Fruit fly (Drosophila melanogaster) whole organism, embryonic: ENCODE data around the gene asl.
A peak's percentile ranks its signal among the peaks of the same experiment; 100 is the strongest.

Source experiments
- BEAF-32 ChIP-seq: fragments of 200-800 bp; sonication (Bioruptor generic); optimal IDR thresholded peaks from 3 replicates; lab custom pipeline; 2017; ENCODE audit warnings: missing biosample characterization, missing genetic modification characterization, mild to moderate bottlenecking, moderate library complexity, missing genetic modification reagents
- Bdp1 ChIP-seq: fragments of 200-800 bp; sonication (Bioruptor generic); optimal IDR thresholded peaks from 3 replicates; lab custom pipeline; 2016; ENCODE audit warnings: missing biosample characterization, missing genetic modification characterization
- Bgb ChIP-seq: fragments of 200-800 bp; sonication (Bioruptor generic); IDR thresholded peaks from 2 replicates; pipeline ENCODE4 v1.3.6; 2022; ENCODE audit warnings: missing biosample characterization, missing genetic modification characterization; ENCODE audit not compliant: partially characterized antibody
- CG10267 ChIP-seq: fragments of 200-800 bp; sonication (Bioruptor generic); optimal IDR thresholded peaks from 2 replicates; lab custom pipeline; 2018; ENCODE audit warnings: missing biosample characterization, mild to moderate bottlenecking, missing genetic modification characterization, moderate library complexity
- CG10321 ChIP-seq: fragments of 200-800 bp; sonication (Bioruptor generic); IDR thresholded peaks from 2 replicates; pipeline ENCODE4 v1.3.6; 2022; ENCODE audit warnings: missing biosample characterization, missing genetic modification characterization
- CG10979 ChIP-seq: fragments of 200-800 bp; sonication (Bioruptor generic); optimal IDR thresholded peaks from 2 replicates; lab custom pipeline; 2018; ENCODE audit warnings: missing biosample characterization, mild to moderate bottlenecking, missing genetic modification characterization, moderate library complexity
- CG12219 ChIP-seq: fragments of 200-800 bp; sonication (Bioruptor generic); optimal IDR thresholded peaks from 3 replicates; lab custom pipeline; 2018; ENCODE audit warnings: missing biosample characterization, mild to moderate bottlenecking, missing genetic modification characterization
- CG1603 ChIP-seq: fragments of 200-800 bp; sonication (Bioruptor generic); optimal IDR thresholded peaks from 2 replicates; lab custom pipeline; 2019; ENCODE audit warnings: missing biosample characterization, mild to moderate bottlenecking, missing genetic modification characterization, moderate library complexity
- CG16863 ChIP-seq: fragments of 200-800 bp; sonication (Bioruptor generic); optimal IDR thresholded peaks from 3 replicates; lab custom pipeline; 2016; ENCODE audit warnings: missing biosample characterization, missing genetic modification characterization
- CG31224 ChIP-seq: fragments of 200-800 bp; sonication (Bioruptor generic); IDR thresholded peaks from 2 replicates; pipeline ENCODE4 v1.3.6; 2022; ENCODE audit warnings: missing biosample characterization, missing genetic modification characterization
- CG4854 ChIP-seq: fragments of 200-800 bp; sonication (Bioruptor generic); optimal IDR thresholded peaks from 2 replicates; lab custom pipeline; 2016; ENCODE audit warnings: missing biosample characterization, missing genetic modification characterization, inconsistent platforms
- CG6272 ChIP-seq: fragments of 200-800 bp; sonication (Bioruptor generic); IDR thresholded peaks from 2 replicates; pipeline ENCODE4 v1.3.6; 2022; ENCODE audit warnings: missing biosample characterization, missing genetic modification characterization
- CG6689 ChIP-seq: fragments of 200-800 bp; sonication (Bioruptor generic); IDR thresholded peaks from 2 replicates; pipeline ENCODE4 v1.3.6; 2022; ENCODE audit warnings: missing biosample characterization, missing genetic modification characterization
- Dll ChIP-seq: fragments of 200-800 bp; sonication (Bioruptor generic); IDR thresholded peaks from 4 replicates; pipeline ENCODE4 v1.3.6; 2022; ENCODE audit warnings: missing biosample characterization, missing genetic modification characterization; ENCODE audit not compliant: partially characterized antibody
- E2f2 ChIP-seq: fragments of 200-800 bp; sonication (Bioruptor generic); IDR thresholded peaks from 2 replicates; pipeline ENCODE4 v1.3.6; 2022; ENCODE audit warnings: missing biosample characterization, missing genetic modification characterization
- Eip74EF ChIP-seq, 2 experiments: fragments of 200-800 bp in 1 of 2; fragments of >200 bp in 1 of 2; sonication (Bioruptor generic) in 1 of 2; optimal IDR thresholded peaks; 2 replicates each; lab custom pipeline; 2017 to 2019; ENCODE audit warnings: missing biosample characterization in 2 of 2, missing genetic modification characterization in 2 of 2, mild to moderate bottlenecking in 1 of 2, moderate library complexity in 1 of 2
- HmgZ ChIP-seq: fragments of 200-800 bp; sonication (Bioruptor generic); optimal IDR thresholded peaks from 2 replicates; lab custom pipeline; 2018; ENCODE audit warnings: missing biosample characterization, mild to moderate bottlenecking, missing genetic modification characterization
- Hr3 ChIP-seq: fragments of 200-800 bp; sonication (Bioruptor generic); optimal IDR thresholded peaks from 3 replicates; lab custom pipeline; 2016; ENCODE audit warnings: missing biosample characterization, missing genetic modification characterization
- Hr39 ChIP-seq: fragments of >200 bp; optimal IDR thresholded peaks from 2 replicates; lab custom pipeline; 2017
- Kr ChIP-seq: fragments of 200-800 bp; sonication (Bioruptor generic); optimal IDR thresholded peaks from 2 replicates; lab custom pipeline; 2017; ENCODE audit warnings: missing biosample characterization, mild to moderate bottlenecking, missing genetic modification characterization
- MBD-R2 ChIP-seq: fragments of 200-800 bp; sonication (Bioruptor generic); IDR thresholded peaks from 2 replicates; pipeline ENCODE4 v1.3.6; 2022; ENCODE audit warnings: missing biosample characterization, missing genetic modification characterization
- Myb ChIP-seq: fragments of 200-800 bp; sonication (Bioruptor generic); optimal IDR thresholded peaks from 2 replicates; lab custom pipeline; 2016; ENCODE audit warnings: missing biosample characterization, missing genetic modification characterization
- Nf-YA ChIP-seq: fragments of 200-800 bp; sonication (Bioruptor generic); IDR thresholded peaks from 2 replicates; pipeline ENCODE4 v1.3.6; 2022; ENCODE audit warnings: missing biosample characterization, missing genetic modification characterization
- Opbp ChIP-seq: fragments of 200-800 bp; sonication (Bioruptor generic); IDR thresholded peaks from 3 replicates; pipeline ENCODE4 v1.3.6; 2022; ENCODE audit warnings: missing biosample characterization, missing genetic modification characterization; ENCODE audit not compliant: partially characterized antibody
- Optix ChIP-seq: fragments of 200-800 bp; sonication (Bioruptor generic); IDR thresholded peaks from 3 replicates; pipeline ENCODE4 v1.3.6; 2022; ENCODE audit warnings: missing biosample characterization, missing genetic modification characterization
- Sry-δ ChIP-seq: fragments of 200-800 bp; sonication (Bioruptor generic); optimal IDR thresholded peaks from 2 replicates; lab custom pipeline; 2016; ENCODE audit warnings: missing biosample characterization, missing genetic modification characterization
- Ssrp ChIP-seq: fragments of 200-800 bp; sonication (Bioruptor generic); optimal IDR thresholded peaks from 2 replicates; lab custom pipeline; 2018; ENCODE audit warnings: missing biosample characterization, mild to moderate bottlenecking, missing genetic modification characterization, moderate library complexity
- Tbp ChIP-seq: fragments of >200 bp; optimal IDR thresholded peaks from 2 replicates; lab custom pipeline; 2018; ENCODE audit warnings: missing biosample characterization, missing genetic modification characterization
- YL-1 ChIP-seq: fragments of 200-800 bp; sonication (Bioruptor generic); optimal IDR thresholded peaks from 3 replicates; lab custom pipeline; 2017; ENCODE audit warnings: missing biosample characterization, mild to moderate bottlenecking, missing genetic modification characterization
- bcd ChIP-seq: fragments of 200-800 bp; sonication (Bioruptor generic); optimal IDR thresholded peaks from 2 replicates; lab custom pipeline; 2017; ENCODE audit warnings: missing biosample characterization, mild to moderate bottlenecking, missing genetic modification characterization
- crp ChIP-seq, 2 experiments: fragments of 200-800 bp; sonication (Bioruptor generic); optimal IDR thresholded peaks; 2 replicates in 1 of 2; 3 replicates in 1 of 2; lab custom pipeline; 2017; ENCODE audit warnings: missing biosample characterization in 2 of 2, missing genetic modification characterization in 2 of 2, mild to moderate bottlenecking in 1 of 2, moderate library complexity in 1 of 2
- dati ChIP-seq: fragments of 200-800 bp; sonication (Bioruptor generic); IDR thresholded peaks from 2 replicates; pipeline ENCODE4 v1.3.6; 2022; ENCODE audit warnings: missing biosample characterization, missing genetic modification characterization
- disco-r ChIP-seq: fragments of 200-800 bp; sonication (Bioruptor generic); optimal IDR thresholded peaks from 2 replicates; lab custom pipeline; 2016; ENCODE audit warnings: missing biosample characterization, missing genetic modification characterization
- ftz-f1 ChIP-seq: fragments of 200-800 bp; sonication (Bioruptor generic); optimal IDR thresholded peaks from 2 replicates; lab custom pipeline; 2016; ENCODE audit warnings: missing biosample characterization, missing genetic modification characterization
- insv ChIP-seq, 2 experiments: fragments of 200-800 bp; sonication (Bioruptor generic); optimal IDR thresholded peaks; 3 replicates each; lab custom pipeline; 2016 to 2018; ENCODE audit warnings: missing biosample characterization in 2 of 2, missing genetic modification characterization in 2 of 2
- pzg ChIP-seq: fragments of 200-800 bp; sonication (Bioruptor generic); optimal IDR thresholded peaks from 3 replicates; lab custom pipeline; 2018; ENCODE audit warnings: missing biosample characterization, mild to moderate bottlenecking, missing genetic modification characterization, moderate library complexity
- repo ChIP-seq: fragments of 200-800 bp; sonication (Bioruptor generic); optimal IDR thresholded peaks from 2 replicates; lab custom pipeline; 2016; ENCODE audit warnings: missing biosample characterization, missing genetic modification characterization
- rib ChIP-seq: fragments of 200-800 bp; sonication (Bioruptor generic); IDR thresholded peaks from 2 replicates; pipeline ENCODE4 v1.3.6; 2022; ENCODE audit warnings: missing biosample characterization, missing genetic modification characterization
- tio ChIP-seq: fragments of 200-800 bp; sonication (Bioruptor generic); optimal IDR thresholded peaks from 2 replicates; lab custom pipeline; 2017; ENCODE audit warnings: missing biosample characterization, missing genetic modification characterization, inconsistent platforms
- trem ChIP-seq: fragments of 200-800 bp; optimal IDR thresholded peaks from 3 replicates; lab custom pipeline; 2019; ENCODE audit warnings: missing biosample characterization, mild to moderate bottlenecking, missing genetic modification characterization, moderate library complexity
- tup ChIP-seq: fragments of 200-800 bp; sonication (Bioruptor generic); optimal IDR thresholded peaks from 2 replicates; lab custom pipeline; 2016; ENCODE audit warnings: missing biosample characterization, mild to moderate bottlenecking, missing genetic modification characterization, moderate library complexity
- twi ChIP-seq: fragments of 200-800 bp; optimal IDR thresholded peaks from 2 replicates; lab custom pipeline; 2019; ENCODE audit warnings: missing biosample characterization, mild to moderate bottlenecking, missing genetic modification characterization, moderate library complexity
- usp ChIP-seq: fragments of >200 bp; optimal IDR thresholded peaks from 2 replicates; lab custom pipeline; 2017; ENCODE audit warnings: missing biosample characterization, missing genetic modification characterization
- zen2 ChIP-seq: fragments of 200-800 bp; sonication (Bioruptor generic); IDR thresholded peaks from 3 replicates; pipeline ENCODE4 v1.3.6; 2022; ENCODE audit warnings: missing biosample characterization, missing genetic modification characterization; ENCODE audit not compliant: partially characterized antibody

asl gene

DNA sequence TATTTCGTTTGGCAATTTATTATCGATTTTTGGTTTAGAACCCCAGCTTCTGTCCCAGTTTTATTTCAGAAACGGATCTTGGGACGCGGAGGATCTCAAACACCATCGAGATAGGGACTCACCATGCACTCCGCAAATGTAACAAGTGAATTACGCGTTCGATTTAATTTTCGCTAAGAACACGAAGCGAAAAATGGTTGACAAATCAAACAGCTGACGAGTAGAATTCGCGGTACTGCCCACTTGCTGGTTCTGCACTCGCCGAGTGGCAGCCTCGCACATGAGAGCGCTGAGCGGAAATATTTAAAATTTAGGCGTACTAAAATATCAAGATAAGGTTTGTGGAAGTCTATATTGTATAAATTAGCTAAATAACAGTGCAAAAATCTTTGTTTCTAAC lies 42.9 kb downstream of the asl start, which contains the start of gene Pi4KIIalpha (continued):
- TF ChIP-seq Hr3 (GFP tag; lab: Kevin White, UChicago), result no peak
- peak; percentile 16 for TF ChIP-seq HmgZ (tag; lab: Kevin White, UChicago)
- TF ChIP-seq ftz-f1, result no peak
- peak; percentile 80 for TF ChIP-seq rib (GFP tag; lab: Robert Waterston, UW)
- TF ChIP-seq insv (GFP tag; optimal IDR thresholded peaks at IDR 0.05; lab: Kevin White, UChicago), result peak in 1 of 2 experiments; percentile 15
- no peak for TF ChIP-seq CG10979 (tag; lab: Kevin White, UChicago)
- TF ChIP-seq usp (GFP tag; lab: Kevin White, UChicago), result no peak
- TF ChIP-seq zen2 (GFP tag; lab: Robert Waterston, UW), result no peak
- TF ChIP-seq dati, result no peak
- no peak for TF ChIP-seq Eip74EF (GFP tag; optimal IDR thresholded peaks at IDR 0.05; lab: Kevin White, UChicago)
- no peak for TF ChIP-seq Kr (GFP tag; lab: Kevin White, UChicago)
- TF ChIP-seq pzg (GFP tag; lab: Kevin White, UChicago), result peak; percentile 69
- TF ChIP-seq Hr39, result no peak
- no peak for TF ChIP-seq Bdp1 (GFP tag; lab: Kevin White, UChicago)
- no peak for TF ChIP-seq bcd (GFP tag; lab: Kevin White, UChicago)
- peak; percentile 99 for TF ChIP-seq trem (tag; lab: Kevin White, UChicago)
- peak; percentile 14 for TF ChIP-seq YL-1 (GFP tag; lab: Kevin White, UChicago)
- TF ChIP-seq repo (GFP tag; lab: Kevin White, UChicago), result no peak
- TF ChIP-seq CG4854, result no peak
- peak; percentile 79 to 94 for TF ChIP-seq crp (GFP tag; optimal IDR thresholded peaks at IDR 0.05; lab: Kevin White, UChicago)
- TF ChIP-seq CG10267 (tag; lab: Kevin White, UChicago), result no peak
- peak; percentile 23 for TF ChIP-seq disco-r (GFP tag; lab: Kevin White, UChicago)
- no peak for TF ChIP-seq twi
- peak; percentile 84 for TF ChIP-seq MBD-R2 (GFP tag; lab: Robert Waterston, UW)
- TF ChIP-seq Nf-YA, result no peak
- TF ChIP-seq Sry-δ (GFP tag; lab: Kevin White, UChicago), result peak; percentile 12
- no peak for TF ChIP-seq CG12219 (GFP tag; lab: Kevin White, UChicago)
- no peak for TF ChIP-seq Ssrp
- TF ChIP-seq Optix (GFP tag; lab: Robert Waterston, UW), result no peak
- TF ChIP-seq Tbp (GFP tag; lab: Kevin White, UChicago), result no peak
- TF ChIP-seq Dll, result peak; percentile 26; the same call in 1 of the 4 replicates
- no peak for TF ChIP-seq CG31224 (GFP tag; lab: Robert Waterston, UW)
- no peak for TF ChIP-seq tup (GFP tag; lab: Kevin White, UChicago)
- peak; percentile 10 for TF ChIP-seq Myb (GFP tag; lab: Kevin White, UChicago)
- TF ChIP-seq CG10321 (GFP tag; lab: Robert Waterston, UW), result no peak
- TF ChIP-seq CG6689 (GFP tag; lab: Robert Waterston, UW), result no peak
- TF ChIP-seq E2f2 (GFP tag; lab: Robert Waterston, UW), result peak; percentile 93
- TF ChIP-seq Bgb (GFP tag; lab: Robert Waterston, UW), result no peak
- TF ChIP-seq BEAF-32 (GFP tag; lab: Kevin White, UChicago), result peak; percentile 28
- no peak for TF ChIP-seq tio (GFP tag; lab: Kevin White, UChicago)
- no peak for TF ChIP-seq CG16863 (GFP tag; lab: Kevin White, UChicago)
- TF ChIP-seq Opbp (GFP tag; lab: Robert Waterston, UW), result peak; percentile 19; the same call in 1 of the 3 replicates
- peak; percentile 55 for TF ChIP-seq CG1603 (tag; lab: Kevin White, UChicago)
- no peak for TF ChIP-seq CG6272 (GFP tag; lab: Robert Waterston, UW)
